Worm (Caenorhabditis elegans) whole organism, early embryonic: ENCODE measurements around the gene nspe-4.

Experiments used
- aly-1 ChIP-seq: sonication (generic microtip); optimal IDR thresholded peaks from 2 replicates; lab custom pipeline; 2016; ENCODE audit warnings: missing genetic modification characterization, missing compliant biosample characterization
- ama-1 ChIP-seq: fragments of 150-350 bp; optimal IDR thresholded peaks from 2 replicates; lab custom pipeline; 2014
- ceh-13 ChIP-seq: fragments of 200-800 bp; sonication (Bioruptor generic); optimal IDR thresholded peaks from 2 replicates; lab custom pipeline; 2018; ENCODE audit warnings: mild to moderate bottlenecking, missing genetic modification characterization, missing compliant biosample characterization
- hmbx-1 ChIP-seq: sonication (generic microtip); optimal IDR thresholded peaks from 2 replicates; lab custom pipeline; 2016; ENCODE audit warnings: mild to moderate bottlenecking, missing genetic modification characterization, missing compliant biosample characterization
- hnd-1 ChIP-seq: sonication (generic microtip); optimal IDR thresholded peaks from 2 replicates; lab custom pipeline; 2016; ENCODE audit warnings: missing genetic modification characterization, missing compliant biosample characterization
- tbx-11 ChIP-seq: fragments of 200-800 bp; sonication (Bioruptor generic); IDR thresholded peaks from 2 replicates; pipeline ENCODE4 v1.3.6; 2022; ENCODE audit warnings: missing genetic modification characterization, missing compliant biosample characterization
- tra-4 ChIP-seq: sonication (generic microtip); optimal IDR thresholded peaks from 2 replicates; lab custom pipeline; 2017; ENCODE audit warnings: missing genetic modification characterization, missing compliant biosample characterization

ce11 chrII:12577754-12578153 lies 34.6 kb upstream of the nspe-4 start, which contains the start of gene clec-8:
- TF ChIP-seq hnd-1 (tag; lab: Kevin White, UChicago) (no peak), ama-1 (lab: Kevin White, UChicago) (no peak), aly-1 (tag; lab: Kevin White, UChicago) (no peak), tra-4 (tag; lab: Kevin White, UChicago) (no peak), ceh-13 (GFP tag; lab: Kevin White, UChicago) (no peak), hmbx-1 (tag; lab: Kevin White, UChicago) (no peak), tbx-11 (GFP tag; lab: Robert Waterston, UW) (no peak)
